Worm (Caenorhabditis elegans): ENCODE results near the gene fax-1.

Gene fax-1

ce11 chrX:3190193-3190592 is 9.0 kb downstream of the fax-1 start:
- no peak for TF ChIP-seq let-607 (tag; optimal IDR thresholded peaks at IDR 0.05)
- TF ChIP-seq atf-7 (tag; optimal IDR thresholded peaks at IDR 0.05) = no peak
- TF ChIP-seq pbrm-1 (GFP tag; IDR thresholded peaks at IDR 0.05) = no peak

- no peak for TF ChIP-seq ztf-26 (tag; optimal IDR thresholded peaks at IDR 0.05)
These were observed 14.5 kb downstream of the fax-1 start for ce11 chrX:3184649-3185048.

DNA sequence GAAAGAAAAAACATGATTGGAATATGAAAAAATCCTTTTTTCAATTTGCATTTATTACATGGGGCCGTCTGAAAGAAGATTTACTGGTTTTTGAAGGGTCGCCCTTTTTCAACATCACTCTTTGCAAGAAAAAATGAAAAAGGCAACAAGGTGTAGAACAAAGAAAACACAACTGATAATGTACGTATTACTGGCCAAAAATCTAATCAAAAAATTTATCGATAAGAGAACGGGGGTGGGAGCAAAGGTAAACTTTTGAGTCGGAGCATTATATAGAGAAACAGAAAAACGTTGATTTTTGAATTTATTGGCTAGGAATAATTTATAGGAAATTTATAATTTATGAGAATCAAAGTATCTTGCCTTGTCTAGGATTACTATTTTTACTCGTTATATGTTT is 17.3 kb downstream of the fax-1 start:
- TF ChIP-seq ztf-18 (tag; optimal IDR thresholded peaks at IDR 0.05) = no peak
- no peak for TF ChIP-seq lsy-27 (tag; optimal IDR thresholded peaks at IDR 0.05; ENCODE audit: borderline replicate concordance, insufficient read depth)
- peak; percentile 57 for TF ChIP-seq nhr-80 (tag; optimal IDR thresholded peaks at IDR 0.05)
- TF ChIP-seq him-1 (tag; optimal IDR thresholded peaks at IDR 0.05) = no peak
- TF ChIP-seq egrh-3 (GFP tag; IDR thresholded peaks at IDR 0.05) = no peak
- no peak for TF ChIP-seq mcd-1 (GFP tag; IDR thresholded peaks at IDR 0.05)
- TF ChIP-seq nhr-27 (tag; optimal IDR thresholded peaks at IDR 0.05) = no peak

DNA sequence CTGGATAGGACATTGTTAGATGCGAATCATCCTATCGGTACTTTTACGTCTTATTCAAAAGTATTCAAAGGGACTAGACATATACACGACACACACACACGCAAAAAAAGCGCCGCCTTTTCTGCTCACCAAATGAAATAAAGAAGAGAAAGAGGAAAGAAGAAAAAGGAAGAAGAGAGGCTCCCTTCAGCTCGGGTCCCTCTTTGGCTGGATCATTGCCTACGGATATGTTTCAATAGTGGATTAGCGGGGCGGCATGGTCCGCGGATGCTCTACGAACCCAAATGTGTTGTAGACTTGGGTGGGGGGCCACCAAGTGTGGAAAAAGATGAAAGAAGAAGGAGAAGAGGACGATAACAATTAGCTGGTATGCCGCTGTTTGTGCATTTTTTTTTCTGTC is 17.8 kb downstream of the fax-1 start:
- TF ChIP-seq zfh-2 (GFP tag; conservative IDR thresholded peaks at IDR 0.05) (peak; percentile 61), ztf-28 (GFP tag; IDR thresholded peaks at IDR 0.05) (no peak)

DNA sequence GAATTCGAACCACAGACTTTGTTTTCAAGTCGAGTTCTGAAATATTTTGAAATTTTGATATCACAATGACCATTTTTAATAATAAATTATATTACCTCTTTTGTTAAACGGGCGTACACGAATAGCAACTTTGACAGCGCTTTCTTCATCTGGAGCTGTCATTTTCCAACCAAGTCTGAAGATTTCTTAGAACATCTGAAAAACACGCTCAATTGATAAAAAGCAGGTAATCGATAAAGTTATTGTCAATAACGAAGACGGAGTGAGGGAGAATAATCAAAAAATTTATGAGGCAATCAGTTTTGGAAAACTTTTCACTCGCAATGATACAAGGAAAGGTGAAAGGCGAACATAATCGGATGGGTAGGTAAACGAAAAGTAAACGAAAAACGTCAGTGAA is 20.6 kb downstream of the fax-1 start, which contains the start of gene klp-4:
TSS of gene klp-4 (minus strand) at position 201 of the 400 bp plus-strand sequence.
- TF ChIP-seq B0336.3 (GFP tag; IDR thresholded peaks at IDR 0.05) (no peak), attf-6 (GFP tag; IDR thresholded peaks at IDR 0.05) (no peak), ets-4 (GFP tag; optimal IDR thresholded peaks at IDR 0.05) (no peak), ceh-40 (GFP tag; IDR thresholded peaks at IDR 0.05) (no peak), lin-35 (GFP tag; optimal IDR thresholded peaks at IDR 0.05) (no peak), C06A6.2 (GFP tag; conservative IDR thresholded peaks at IDR 0.05) (no peak), xnd-1 (tag; optimal IDR thresholded peaks at IDR 0.05) (no peak), tbx-9 (tag; optimal IDR thresholded peaks at IDR 0.05; ENCODE audit: borderline replicate concordance) (no peak), tlf-1 (GFP tag; optimal IDR thresholded peaks at IDR 0.05) (no peak), Y53G8AR.9 (GFP tag; conservative IDR thresholded peaks at IDR 0.05) (no peak), nhr-80 (tag; optimal IDR thresholded peaks at IDR 0.05) (no peak)

DNA sequence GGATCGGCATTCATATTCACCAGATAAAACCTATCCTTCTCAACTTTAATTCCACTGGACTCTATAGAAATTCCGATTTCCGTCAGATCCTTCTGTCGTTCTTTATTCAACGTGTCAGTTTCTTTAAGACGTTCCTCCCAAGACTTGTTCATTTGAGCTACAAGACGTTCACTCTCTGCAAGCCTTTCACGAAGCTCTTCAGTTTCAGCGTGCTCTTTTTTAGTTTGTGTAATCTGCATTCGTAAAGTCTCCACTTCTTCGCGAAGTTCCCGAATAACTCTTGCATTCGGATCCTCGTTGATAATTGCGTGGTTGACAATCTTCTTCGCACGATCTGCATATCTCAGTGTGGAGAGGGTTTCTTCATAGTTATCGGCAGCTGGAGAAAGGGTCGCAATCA is 22.4 kb downstream of the fax-1 start:
- TF ChIP-seq mcd-1 (GFP tag; IDR thresholded peaks at IDR 0.05) (no peak), hmg-1.2 (GFP tag; IDR thresholded peaks at IDR 0.05) (no peak), xnd-1 (tag; optimal IDR thresholded peaks at IDR 0.05) (no peak), Y67H2A.10 (GFP tag; conservative IDR thresholded peaks at IDR 0.05) (no peak), F57C9.4 (tag; optimal IDR thresholded peaks at IDR 0.05) (no peak), F33H1.4 (GFP tag; IDR thresholded peaks at IDR 0.05) (no peak), zfh-2 (GFP tag; conservative IDR thresholded peaks at IDR 0.05) (no peak), let-607 (tag; optimal IDR thresholded peaks at IDR 0.05) (no peak), nhr-80 (tag; optimal IDR thresholded peaks at IDR 0.05) (no peak), snpc-3.4 (tag; optimal IDR thresholded peaks at IDR 0.05) (no peak), aptf-2 (GFP tag; conservative IDR thresholded peaks at IDR 0.05) (no peak), unc-130 (GFP tag; optimal IDR thresholded peaks at IDR 0.05) (no peak)
